Fruit fly (Drosophila melanogaster): Measurements from ENCODE around the gene Kebab.

Gene Kebab

DNA sequence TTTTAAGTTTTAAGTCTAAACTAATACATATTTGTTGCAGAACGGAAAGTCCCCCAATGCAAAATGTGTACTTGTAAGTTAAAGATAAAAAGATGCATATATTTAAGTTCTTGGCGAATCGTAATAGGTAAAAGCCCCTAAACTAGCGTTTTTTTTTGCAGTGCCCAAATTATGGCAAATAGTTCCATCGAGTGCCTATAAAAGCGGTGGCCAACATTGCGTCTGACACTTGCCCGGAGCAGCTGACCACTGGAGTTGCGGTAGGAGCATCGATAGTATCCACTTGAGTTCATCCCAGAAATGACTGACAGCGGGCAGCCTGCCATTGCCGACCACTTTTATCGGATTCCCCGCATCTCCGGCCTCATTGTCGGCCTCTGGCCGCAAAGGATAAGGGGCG lies 9.0 kb downstream of the Kebab start, which contains the start of gene Or22c:
Gene Or22c, plus strand, starts transcription at position 301 of the 400 bp plus-strand sequence.
- TF ChIP-seq Vsx2 (GFP tag; optimal IDR thresholded peaks at IDR 0.05; ENCODE audit: partially characterized antibody) (no peak), CG32264 (GFP tag; optimal IDR thresholded peaks at IDR 0.05) (no peak), lola (GFP tag; optimal IDR thresholded peaks at IDR 0.05) (no peak), Abd-B (GFP tag; optimal IDR thresholded peaks at IDR 0.05) (no peak), psq (GFP tag; optimal IDR thresholded peaks at IDR 0.05) (no peak), rgr (GFP tag; optimal IDR thresholded peaks at IDR 0.05) (no peak), br (GFP tag; optimal IDR thresholded peaks at IDR 0.05) (no peak), foxo (GFP tag; optimal IDR thresholded peaks at IDR 0.05) (no peak), N (GFP tag; optimal IDR thresholded peaks at IDR 0.05) (no peak), sv (GFP tag; optimal IDR thresholded peaks at IDR 0.05) (no peak)

DNA sequence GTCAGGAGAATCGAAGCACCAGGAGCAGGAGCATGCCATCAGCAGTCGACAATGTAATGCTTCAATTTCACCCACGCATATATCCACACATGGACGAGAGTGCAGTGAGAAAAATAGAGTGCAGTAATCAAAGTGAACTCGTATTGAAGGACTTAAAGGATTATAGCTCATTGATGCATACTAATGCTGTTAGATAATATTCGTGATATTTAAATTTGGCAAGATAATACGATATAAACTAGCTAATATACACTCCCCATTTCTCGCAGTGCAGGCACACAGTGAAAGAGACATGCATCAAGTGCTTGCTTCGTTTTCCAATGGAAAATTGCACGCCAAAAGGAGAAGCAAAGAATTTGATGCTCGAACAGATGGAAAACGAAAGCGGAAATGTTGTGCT lies 27.7 kb downstream of the Kebab start:
- TF ChIP-seq dl (GFP tag; optimal IDR thresholded peaks at IDR 0.05; ENCODE audit: insufficient read depth in 1 of 2, partially characterized antibody in 2 of 2) (no peak), fru (GFP tag; optimal IDR thresholded peaks at IDR 0.05) (no peak), ey (GFP tag; optimal IDR thresholded peaks at IDR 0.05) (peak; percentile 19), foxo (GFP tag; optimal IDR thresholded peaks at IDR 0.05) (peak in 1 of 2 experiments; percentile 4), h (GFP tag; optimal IDR thresholded peaks at IDR 0.05) (peak; percentile 19)

DNA sequence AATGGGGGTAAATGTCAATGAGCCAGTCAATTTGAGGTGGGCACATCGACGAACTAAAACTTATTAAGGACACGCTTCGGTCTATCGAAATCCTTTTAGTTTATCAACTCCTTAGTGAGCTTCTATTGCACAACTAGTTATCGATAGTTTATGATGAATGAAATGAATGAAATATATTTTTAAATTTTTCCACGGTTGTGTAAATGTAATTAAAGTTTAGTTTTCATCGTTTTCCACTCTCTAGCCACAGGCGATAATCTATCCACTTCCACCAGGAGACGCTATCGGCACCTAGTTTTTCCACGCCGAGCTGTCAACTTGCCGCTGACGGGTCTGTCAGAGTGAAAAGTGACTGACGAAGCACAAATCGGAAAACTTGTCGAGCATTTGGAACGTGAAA lies 34.3 kb downstream of the Kebab start, which contains the start of gene CG12674:
Gene CG12674, plus strand, starts transcription at position 301 of the 400 bp plus-strand sequence.
- no peak for TF ChIP-seq tai (GFP tag; optimal IDR thresholded peaks at IDR 0.05)
- TF ChIP-seq pan (optimal IDR thresholded peaks at IDR 0.05), result no peak
- TF ChIP-seq Hr83 (GFP tag; optimal IDR thresholded peaks at IDR 0.05; ENCODE audit: poor library complexity, severe bottlenecking), result no peak
- no peak for TF ChIP-seq Abd-B (GFP tag; optimal IDR thresholded peaks at IDR 0.05)
- no peak for TF ChIP-seq GATAd (GFP tag; optimal IDR thresholded peaks at IDR 0.05)
- no peak for TF ChIP-seq h (GFP tag; optimal IDR thresholded peaks at IDR 0.05)
- no peak for TF ChIP-seq Dif (GFP tag; optimal IDR thresholded peaks at IDR 0.05; ENCODE audit: partially characterized antibody)
- no peak for TF ChIP-seq N (GFP tag; optimal IDR thresholded peaks at IDR 0.05)
- no peak for TF ChIP-seq lola (GFP tag; optimal IDR thresholded peaks at IDR 0.05)
- TF ChIP-seq CG32264 (GFP tag; optimal IDR thresholded peaks at IDR 0.05), result no peak
- TF ChIP-seq Myc (optimal IDR thresholded peaks at IDR 0.05), result no peak

DNA sequence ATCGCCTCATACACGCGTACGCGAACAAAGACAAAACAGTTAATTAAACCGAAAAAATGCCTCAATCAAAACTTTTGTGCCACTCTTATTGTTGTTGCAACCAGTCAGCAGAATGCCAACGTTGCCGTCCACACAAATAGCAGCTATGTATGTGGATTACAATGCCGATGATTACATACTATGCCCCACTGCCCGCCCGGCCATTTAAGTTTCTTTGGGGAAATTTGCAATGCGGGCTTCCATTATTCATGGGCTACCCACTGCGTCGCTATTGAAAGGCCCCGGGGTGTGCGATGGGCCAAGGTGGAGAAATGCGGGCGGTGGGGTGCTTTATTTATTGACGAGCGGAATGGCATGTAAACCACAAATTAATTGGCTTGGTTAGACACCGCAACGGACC lies 39.1 kb downstream of the Kebab start:
- TF ChIP-seq Abd-B (GFP tag; optimal IDR thresholded peaks at IDR 0.05) (no peak), brk (GFP tag; optimal IDR thresholded peaks at IDR 0.05) (no peak), HLH106 (tag; optimal IDR thresholded peaks at IDR 0.05) (peak; percentile 1)

DNA sequence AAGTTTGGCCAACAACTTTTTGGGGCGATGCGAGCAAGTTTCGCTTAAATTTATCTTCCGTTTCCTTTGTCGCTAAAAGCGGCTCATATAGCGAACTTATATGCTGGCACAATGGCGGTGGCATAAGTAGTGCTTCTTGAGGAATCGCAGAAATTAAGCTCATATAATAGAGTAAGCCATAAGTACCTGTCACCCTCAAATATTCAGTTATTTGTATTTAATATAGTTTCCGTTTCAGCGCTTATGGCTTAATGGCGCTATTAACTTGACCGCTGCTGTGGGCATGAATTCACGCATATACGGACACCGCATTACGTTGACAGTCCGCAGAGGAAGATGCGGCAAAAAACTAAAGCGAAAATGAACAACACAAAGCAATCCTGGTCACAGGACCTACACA lies 44.9 kb downstream of the Kebab start:
- no peak for TF ChIP-seq br (GFP tag; optimal IDR thresholded peaks at IDR 0.05)
- no peak for TF ChIP-seq Rel (GFP tag; optimal IDR thresholded peaks at IDR 0.05)
- no peak for TF ChIP-seq Rel (tag; optimal IDR thresholded peaks at IDR 0.05)
- no peak for TF ChIP-seq psq (GFP tag; optimal IDR thresholded peaks at IDR 0.05)
- no peak for TF ChIP-seq Sp1 (GFP tag; optimal IDR thresholded peaks at IDR 0.05)
- TF ChIP-seq Jra (GFP tag; optimal IDR thresholded peaks at IDR 0.05), result no peak
- no peak for TF ChIP-seq woc (GFP tag; optimal IDR thresholded peaks at IDR 0.05)
- TF ChIP-seq usp (GFP tag; optimal IDR thresholded peaks at IDR 0.05), result no peak
- no peak for TF ChIP-seq CG32264 (GFP tag; optimal IDR thresholded peaks at IDR 0.05)
- no peak for TF ChIP-seq tai (GFP tag; optimal IDR thresholded peaks at IDR 0.05)
- TF ChIP-seq lola (GFP tag; optimal IDR thresholded peaks at IDR 0.05), result no peak
- TF ChIP-seq dmrt93B (GFP tag; optimal IDR thresholded peaks at IDR 0.05), result no peak
- no peak for TF ChIP-seq pan (optimal IDR thresholded peaks at IDR 0.05)
- TF ChIP-seq Hnf4 (GFP tag; optimal IDR thresholded peaks at IDR 0.05), result no peak
- no peak for TF ChIP-seq h (GFP tag; optimal IDR thresholded peaks at IDR 0.05)

Data from whole organism, wandering third instar larva.